Worm (Caenorhabditis elegans) whole organism, early embryonic: ENCODE results near the gene F56D6.18.

ENCODE experiments used
- B0310.2 ChIP-seq: sonication (generic microtip); optimal IDR thresholded peaks from 2 replicates; lab custom pipeline; 2016; ENCODE audit warnings: mild to moderate bottlenecking, missing genetic modification characterization, missing compliant biosample characterization
- F13C5.2 ChIP-seq: sonication (generic microtip); optimal IDR thresholded peaks from 2 replicates; lab custom pipeline; 2017; ENCODE audit warnings: mild to moderate bottlenecking, missing genetic modification characterization, inconsistent platforms, missing compliant biosample characterization
- ama-1 ChIP-seq: fragments of 150-350 bp; optimal IDR thresholded peaks from 2 replicates; lab custom pipeline; 2014
- ets-7 ChIP-seq: sonication (generic microtip); optimal IDR thresholded peaks from 2 replicates; lab custom pipeline; 2016; ENCODE audit warnings: missing genotype, missing genetic modification characterization, missing compliant biosample characterization
- flt-1 ChIP-seq: fragments of 200-800 bp; sonication (Bioruptor generic); IDR thresholded peaks from 2 replicates; pipeline ENCODE4 v1.3.6; 2022; ENCODE audit warnings: missing genetic modification characterization, missing compliant biosample characterization
- hmbx-1 ChIP-seq: sonication (generic microtip); optimal IDR thresholded peaks from 2 replicates; lab custom pipeline; 2016; ENCODE audit warnings: mild to moderate bottlenecking, missing genetic modification characterization, missing compliant biosample characterization
- hmg-4 ChIP-seq: fragments of 200-800 bp; sonication (Bioruptor generic); optimal IDR thresholded peaks from 2 replicates; lab custom pipeline; 2018; ENCODE audit warnings: mild to moderate bottlenecking, missing genetic modification characterization, missing compliant biosample characterization
- pes-1 ChIP-seq: fragments of 200-800 bp; sonication (Bioruptor generic); IDR thresholded peaks from 2 replicates; pipeline ENCODE4 v1.3.6; 2022; ENCODE audit warnings: missing genetic modification reagents, missing genetic modification characterization, missing compliant biosample characterization
- scrt-1 ChIP-seq: fragments of 200-800 bp; sonication (Bioruptor generic); IDR thresholded peaks from 2 replicates; pipeline ENCODE4 v1.3.6; 2022; ENCODE audit warnings: missing genetic modification characterization, missing compliant biosample characterization

DNA sequence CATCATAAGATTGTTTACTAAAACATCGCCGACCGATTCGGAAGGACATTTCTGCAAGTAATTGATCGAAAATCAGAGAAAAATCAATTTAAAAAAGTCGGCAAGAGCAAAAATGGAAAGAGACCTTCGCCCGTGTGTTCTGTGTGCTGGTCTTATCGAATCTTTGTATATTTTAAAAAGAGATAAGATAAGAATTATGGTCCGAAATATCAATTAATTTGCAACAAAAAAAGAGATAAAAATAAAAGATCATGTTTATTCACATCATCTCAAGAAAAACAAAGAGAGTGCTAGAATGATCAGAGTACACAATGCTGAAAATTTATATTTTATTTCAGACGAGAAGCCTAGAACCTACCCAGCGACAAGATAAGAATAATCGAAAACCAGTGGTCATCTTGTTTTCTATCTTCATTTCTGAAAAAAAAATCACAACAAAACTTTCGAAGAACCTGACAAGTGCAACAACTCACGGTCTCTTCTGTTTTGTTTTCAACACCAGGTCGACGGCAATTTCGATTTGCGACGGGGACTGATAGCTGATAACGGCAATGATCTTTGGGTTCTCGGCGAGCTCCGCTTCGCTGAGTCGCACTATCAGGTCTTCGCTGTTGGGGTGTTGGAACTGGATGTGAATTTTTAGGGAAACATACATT is 33.3 kb downstream of the F56D6.18 start, which contains the start of gene F37C4.6:
- no peak for TF ChIP-seq scrt-1 (GFP tag; lab: Robert Waterston, UW)
- no peak for TF ChIP-seq ama-1
- TF ChIP-seq ets-7 (tag; lab: Kevin White, UChicago): no peak
- no peak for TF ChIP-seq B0310.2 (tag; lab: Kevin White, UChicago)
- no peak for TF ChIP-seq F13C5.2 (tag; lab: Kevin White, UChicago)
- no peak for TF ChIP-seq hmg-4 (GFP tag; lab: Kevin White, UChicago)
- TF ChIP-seq pes-1 (GFP tag; lab: Robert Waterston, UW): no peak
- TF ChIP-seq flt-1 (GFP tag; lab: Robert Waterston, UW): no peak
- TF ChIP-seq hmbx-1 (tag; lab: Kevin White, UChicago): no peak
